Fruit fly (Drosophila melanogaster): ENCODE data around the gene CG31635.
A peak's percentile ranks its signal among the peaks of the same experiment; 100 is the strongest.

The CG31635 gene

DNA sequence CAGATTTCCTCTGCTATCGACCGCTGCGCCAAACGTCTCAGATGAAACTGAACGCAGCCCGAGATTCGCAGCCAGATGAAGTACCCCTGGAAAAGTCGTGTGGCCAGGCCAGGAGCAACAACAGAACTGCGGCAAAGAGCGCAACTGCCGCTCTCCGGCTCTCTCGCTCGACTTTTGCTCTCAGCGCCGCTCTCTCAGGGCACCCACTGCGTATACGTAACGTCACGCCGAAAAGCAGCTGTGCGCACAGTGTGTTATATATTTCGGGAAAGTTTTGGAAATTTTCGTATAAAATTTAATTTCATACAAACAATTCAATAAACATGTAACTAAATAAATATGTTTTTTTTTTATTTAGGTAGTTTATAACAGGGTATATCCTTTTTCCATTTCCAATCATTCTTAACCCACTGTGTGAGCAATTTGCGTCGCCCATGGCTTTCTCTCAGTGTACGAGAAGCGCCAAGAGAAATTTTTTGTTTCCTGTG is 47.9 kb downstream of the CG31635 start, which contains the start of gene Dpp10 (continued):
- TF ChIP-seq Stat92E (GFP tag; optimal IDR thresholded peaks at IDR 0.05): no peak
- TF ChIP-seq dati (GFP tag; IDR thresholded peaks at IDR 0.05): peak; percentile 71
- peak; percentile 82 for TF ChIP-seq ro (GFP tag; IDR thresholded peaks at IDR 0.05)
- TF ChIP-seq CG13775 (GFP tag; optimal IDR thresholded peaks at IDR 0.05): peak; percentile 85
- peak; percentile 83 for TF ChIP-seq Max (GFP tag; optimal IDR thresholded peaks at IDR 0.05)
- peak; percentile 93 for TF ChIP-seq bowl (GFP tag; IDR thresholded peaks at IDR 0.05)
- TF ChIP-seq Mrtf (GFP tag; IDR thresholded peaks at IDR 0.05): peak; percentile 96
- TF ChIP-seq Fer3 (tag; optimal IDR thresholded peaks at IDR 0.05): peak; percentile 93
- TF ChIP-seq Trl (optimal IDR thresholded peaks at IDR 0.05): peak; percentile 44 to 76
- TF ChIP-seq Trl (GFP tag; optimal IDR thresholded peaks at IDR 0.05): peak; percentile 69
- peak; percentile 78 for TF ChIP-seq CG1603 (tag; optimal IDR thresholded peaks at IDR 0.05)
- TF ChIP-seq Dek (tag; optimal IDR thresholded peaks at IDR 0.05): peak; percentile 91
- TF ChIP-seq Hr39 (optimal IDR thresholded peaks at IDR 0.05): no peak
- TF ChIP-seq Mes4 (GFP tag; optimal IDR thresholded peaks at IDR 0.05): peak; percentile 62
- peak; percentile 9 for TF ChIP-seq Lhr (GFP tag; optimal IDR thresholded peaks at IDR 0.05)
- no peak for TF ChIP-seq CG7271 (tag; optimal IDR thresholded peaks at IDR 0.05)
- TF ChIP-seq CG5180 (GFP tag; optimal IDR thresholded peaks at IDR 0.05): peak; percentile 74
- TF ChIP-seq zf30C (GFP tag; optimal IDR thresholded peaks at IDR 0.05): peak; percentile 65
- peak; percentile 88 for TF ChIP-seq CG43689 (GFP tag; IDR thresholded peaks at IDR 0.05)
- peak; percentile 95 for TF ChIP-seq CG11695 (GFP tag; IDR thresholded peaks at IDR 0.05)
- peak; percentile 88 for TF ChIP-seq chn (GFP tag; optimal IDR thresholded peaks at IDR 0.05)
- peak in 1 of 2 experiments; percentile 63 for TF ChIP-seq Eip74EF (GFP tag; optimal IDR thresholded peaks at IDR 0.05)
- peak; percentile 91 for TF ChIP-seq Dad (GFP tag; optimal IDR thresholded peaks at IDR 0.05)
- peak; percentile 72 for TF ChIP-seq CG4820 (GFP tag; optimal IDR thresholded peaks at IDR 0.05)
- peak; percentile 92 for TF ChIP-seq CG6272 (GFP tag; IDR thresholded peaks at IDR 0.05)
- TF ChIP-seq CG10321 (GFP tag; IDR thresholded peaks at IDR 0.05): peak; percentile 81
- peak; percentile 79 for TF ChIP-seq CG4328 (GFP tag; optimal IDR thresholded peaks at IDR 0.05)
- peak; percentile 90 for TF ChIP-seq Optix (GFP tag; IDR thresholded peaks at IDR 0.05)
- no peak for TF ChIP-seq hb (GFP tag; IDR thresholded peaks at IDR 0.05; ENCODE audit: partially characterized antibody)
- TF ChIP-seq MTF-1 (GFP tag; optimal IDR thresholded peaks at IDR 0.05; ENCODE audit: borderline replicate concordance): peak; percentile 25
- TF ChIP-seq gsb-n (tag; optimal IDR thresholded peaks at IDR 0.05): peak; percentile 34
- TF ChIP-seq grau (tag; optimal IDR thresholded peaks at IDR 0.05): peak; percentile 92
- peak; percentile 55 for TF ChIP-seq Jarid2 (GFP tag; optimal IDR thresholded peaks at IDR 0.05)
- TF ChIP-seq B-H1 (GFP tag; IDR thresholded peaks at IDR 0.05): peak; percentile 92
- peak; percentile 83 for TF ChIP-seq CG17568 (GFP tag; optimal IDR thresholded peaks at IDR 0.05)
- TF ChIP-seq CG14860 (GFP tag; IDR thresholded peaks at IDR 0.05; ENCODE audit: partially characterized antibody): 0 out of 3 replicates have a peak, but pooled peaks have one; percentile 14
- TF ChIP-seq CG18476 (GFP tag; optimal IDR thresholded peaks at IDR 0.05): peak; percentile 84
- TF ChIP-seq cas (GFP tag; IDR thresholded peaks at IDR 0.05): peak; percentile 92
- peak; percentile 87 for TF ChIP-seq Oli (tag; optimal IDR thresholded peaks at IDR 0.05)
- TF ChIP-seq D19A (tag; optimal IDR thresholded peaks at IDR 0.05): peak; percentile 77
- peak; percentile 87 for TF ChIP-seq Xbp1 (GFP tag; optimal IDR thresholded peaks at IDR 0.05)
- peak; percentile 95 for TF ChIP-seq so (GFP tag; IDR thresholded peaks at IDR 0.05)
- peak; percentile 70 for TF ChIP-seq CG8281 (tag; optimal IDR thresholded peaks at IDR 0.05)
- no peak for TF ChIP-seq CG8359 (GFP tag; optimal IDR thresholded peaks at IDR 0.05; ENCODE audit: borderline replicate concordance)
- peak; percentile 95 for TF ChIP-seq gro (GFP tag; optimal IDR thresholded peaks at IDR 0.05)
- peak; percentile 81; the same call in 1 of the 2 replicates for TF ChIP-seq Lim3 (GFP tag; IDR thresholded peaks at IDR 0.05)
- no peak for TF ChIP-seq tll (GFP tag; optimal IDR thresholded peaks at IDR 0.05)
- peak; percentile 90 for TF ChIP-seq ind (GFP tag; optimal IDR thresholded peaks at IDR 0.05)
- peak; percentile 90 for TF ChIP-seq peb (GFP tag; IDR thresholded peaks at IDR 0.05)
- peak; percentile 81 for TF ChIP-seq az2 (GFP tag; optimal IDR thresholded peaks at IDR 0.05)

All from whole organism, embryonic.